Worm (Caenorhabditis elegans) whole organism, dauer: ENCODE results near the gene nhr-26.

Experiments
- unc-62 ChIP-seq: sonication (generic microtip); optimal IDR thresholded peaks from 2 replicates; lab custom pipeline; 2017; ENCODE audit warnings: missing biosample characterization, missing genetic modification reagents, missing genetic modification characterization

Gene nhr-26

ce11 chrX:12700456-12700855, at the start of gene nhr-26:
nhr-26 (minus strand) TSS chrX:12700465.
- TF ChIP-seq unc-62 (GFP tag; lab: Kevin White, UChicago): no peak

DNA sequence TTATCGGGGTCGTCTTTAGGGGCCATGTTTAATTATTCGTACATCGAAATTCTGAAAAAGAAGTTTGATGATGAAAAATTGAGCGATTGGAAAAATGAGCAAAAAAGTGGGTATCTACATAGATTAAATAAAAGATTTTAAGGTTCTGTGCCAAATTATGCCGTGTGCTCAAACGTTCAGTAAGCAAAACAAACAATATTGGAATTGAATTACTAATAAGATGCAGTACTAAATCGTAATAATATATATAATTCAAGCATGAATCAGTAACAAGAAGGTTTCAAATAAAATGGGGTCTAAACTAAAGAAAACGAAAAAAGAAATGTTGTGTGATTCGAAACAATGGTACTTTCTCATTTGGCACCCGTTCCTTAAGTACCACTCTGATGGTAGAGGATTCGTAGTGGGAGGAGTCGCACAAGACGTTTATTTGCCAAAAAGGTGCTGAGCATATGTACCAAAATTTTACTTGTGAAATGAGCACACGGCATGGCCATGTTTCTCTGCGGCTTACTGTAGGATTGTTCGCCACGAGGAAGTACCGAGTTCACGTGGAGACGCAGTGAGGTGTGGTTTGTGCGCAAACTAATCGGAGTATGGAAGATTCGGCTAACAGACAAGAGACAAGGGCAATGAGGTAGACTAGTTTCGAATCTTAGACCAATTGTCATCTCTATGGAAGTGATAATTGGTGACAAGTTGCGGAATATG, 49.4 kb upstream of the nhr-26 start, which contains the start of gene pgp-14:
pgp-14 (minus strand) TSS at position 51 of the 711 bp plus-strand sequence.
- no peak for TF ChIP-seq unc-62 (GFP tag; lab: Kevin White, UChicago)

DNA sequence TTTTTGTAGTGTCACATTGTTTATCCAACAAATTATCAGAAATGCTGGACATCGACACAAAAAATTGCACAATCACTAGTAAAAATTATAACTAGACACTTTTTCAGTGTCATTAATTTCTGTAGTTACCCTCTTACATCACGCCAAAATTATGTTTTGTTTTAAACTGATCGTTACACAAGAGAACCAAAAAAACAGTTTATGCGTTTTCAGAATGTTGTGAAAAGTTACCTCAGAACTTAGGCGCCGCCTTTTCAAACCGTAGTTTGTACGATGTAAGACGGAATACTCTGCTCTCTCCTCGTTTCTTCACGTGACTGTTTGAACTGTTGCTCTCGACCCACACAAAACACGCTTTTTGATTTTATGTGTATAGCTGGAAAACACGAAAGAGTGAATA, 38.2 kb upstream of the nhr-26 start, which contains the start of gene pgp-13:
pgp-13 (plus strand) TSS at position 301 of the 400 bp plus-strand sequence.
- no peak for TF ChIP-seq unc-62 (GFP tag; lab: Kevin White, UChicago)

ce11 chrX:12731188-12731857, 31.1 kb upstream of the nhr-26 start, which contains the start of gene pgp-12:
pgp-12 (plus strand) TSS chrX:12731807.
- no peak for TF ChIP-seq unc-62 (GFP tag; lab: Kevin White, UChicago)

- no peak for TF ChIP-seq unc-62 (GFP tag; lab: Kevin White, UChicago)
Measured at ce11 chrX:12730075-12730474, 29.8 kb upstream of the nhr-26 start.

ce11 chrX:12726129-12726528, 25.9 kb upstream of the nhr-26 start:
- TF ChIP-seq unc-62 (GFP tag; lab: Kevin White, UChicago): no peak

ce11 chrX:12721429-12721828, 21.2 kb upstream of the nhr-26 start:
- no peak for TF ChIP-seq unc-62 (GFP tag; lab: Kevin White, UChicago)

DNA sequence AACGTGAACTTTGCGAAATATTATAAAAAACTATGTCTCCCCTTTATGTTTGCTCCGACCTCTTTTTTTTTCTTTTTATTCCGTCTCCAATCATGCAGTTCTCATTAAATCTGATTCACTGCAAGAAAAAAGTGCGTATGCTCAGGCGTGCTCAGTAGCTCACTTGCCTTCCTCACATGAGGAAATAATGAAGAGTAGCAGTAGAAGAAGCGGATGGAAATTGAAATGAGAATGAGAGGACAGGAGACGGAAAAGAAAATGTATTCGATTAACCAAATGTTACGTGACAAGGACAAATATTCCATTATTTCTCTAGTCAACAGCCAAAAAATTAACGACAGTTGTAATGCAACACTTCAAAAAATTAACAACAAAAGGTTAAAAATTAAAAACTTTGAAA, 12.7 kb upstream of the nhr-26 start:
- no peak for TF ChIP-seq unc-62 (GFP tag; lab: Kevin White, UChicago)

DNA sequence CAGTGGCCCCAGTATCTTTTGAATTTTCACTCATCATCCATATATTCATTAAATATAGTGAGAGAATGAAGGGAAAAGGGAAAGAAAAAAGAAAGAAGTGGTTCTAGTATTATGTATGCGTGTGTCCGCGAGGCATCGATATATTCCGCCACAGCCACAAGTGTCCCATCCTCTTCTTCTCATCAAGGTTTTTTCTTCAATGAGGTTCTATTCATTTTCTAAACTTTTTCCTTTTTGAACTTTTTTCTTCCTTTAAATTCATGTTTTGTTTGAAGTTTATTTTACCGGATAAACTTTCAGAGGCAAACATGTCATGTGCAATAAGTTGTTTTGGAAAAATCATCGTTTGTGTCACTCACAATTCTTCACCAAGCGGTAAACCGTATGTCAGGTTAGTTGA, 12.1 kb upstream of the nhr-26 start, which contains the start of gene rgs-2:
rgs-2 (plus strand) TSS at position 301 of the 400 bp plus-strand sequence.
- no peak for TF ChIP-seq unc-62 (GFP tag; lab: Kevin White, UChicago)

ce11 chrX:12704721-12705120, 4.5 kb upstream of the nhr-26 start, which contains the start of gene nhr-272:
nhr-272 (minus strand) TSS chrX:12704821.
- TF ChIP-seq unc-62 (GFP tag; lab: Kevin White, UChicago): no peak

DNA sequence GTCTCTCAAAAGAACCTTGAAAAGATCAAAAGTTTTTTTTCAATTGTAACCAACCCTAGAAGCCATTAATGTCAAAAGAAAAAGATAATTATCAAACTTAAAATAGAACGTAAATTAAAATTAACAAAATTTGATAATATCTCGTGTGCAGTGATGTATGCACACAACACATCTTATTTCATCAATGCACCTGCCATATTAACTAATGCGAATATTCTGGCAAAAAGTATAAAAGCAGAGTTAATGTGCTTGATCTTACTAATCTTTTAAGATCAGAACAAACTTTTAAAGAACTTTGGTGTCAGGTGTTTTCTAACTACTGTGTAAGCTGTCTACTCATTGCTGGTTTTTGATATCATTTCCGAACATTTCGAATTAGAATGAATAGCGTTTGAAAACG, 2.4 kb upstream of the nhr-26 start:
- no peak for TF ChIP-seq unc-62 (GFP tag; lab: Kevin White, UChicago)

DNA sequence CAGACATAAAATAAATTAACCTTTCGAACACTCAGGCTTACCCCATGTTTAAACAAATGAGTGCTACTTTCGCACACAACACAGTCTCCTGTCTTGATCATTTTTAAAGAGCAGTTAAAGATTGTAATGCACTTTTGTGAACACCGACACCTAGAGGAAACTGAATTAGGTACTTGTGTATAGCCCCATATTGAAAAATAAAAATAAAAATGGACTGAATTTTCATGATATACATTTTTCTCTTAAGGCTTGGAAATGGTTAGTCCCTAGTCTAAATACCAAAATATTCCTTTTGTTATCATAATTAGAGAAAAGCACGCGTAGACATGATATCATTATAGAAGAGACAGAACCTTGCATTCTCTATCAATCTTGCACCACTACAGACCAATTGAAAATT, 1.7 kb upstream of the nhr-26 start, which contains the start of gene nhr-214:
nhr-214 (minus strand) TSS at position 101 of the 400 bp plus-strand sequence.
- TF ChIP-seq unc-62 (GFP tag; lab: Kevin White, UChicago): no peak

ce11 chrX:12693150-12693589, 7.1 kb downstream of the nhr-26 start:
- TF ChIP-seq unc-62 (GFP tag; lab: Kevin White, UChicago): no peak

- TF ChIP-seq unc-62 (GFP tag; lab: Kevin White, UChicago): no peak
Measured at ce11 chrX:12691740-12692383, 8.4 kb downstream of the nhr-26 start.

- TF ChIP-seq unc-62 (GFP tag; lab: Kevin White, UChicago): no peak
Measured at ce11 chrX:12691306-12691705, 9.0 kb downstream of the nhr-26 start, which contains the start of gene ugt-50. ugt-50 (plus strand) TSS chrX:12691573.

ce11 chrX:12690346-12690745, 9.9 kb downstream of the nhr-26 start:
- TF ChIP-seq unc-62 (GFP tag; lab: Kevin White, UChicago): no peak
